Worm (Caenorhabditis elegans) whole organism, L1 larva: ENCODE measurements around the gene atgl-1.

ENCODE experiments used
- C04F5.9 ChIP-seq: sonication (generic microtip); optimal IDR thresholded peaks from 2 replicates; lab custom pipeline; 2016; ENCODE audit warnings: missing genetic modification characterization, missing compliant biosample characterization
- F16B12.6 ChIP-seq: fragments of 150-350 bp; optimal IDR thresholded peaks from 2 replicates; lab custom pipeline; 2014; ENCODE audit warnings: missing biosample characterization, missing genetic modification characterization
- aha-1 ChIP-seq: fragments of 150-350 bp; optimal IDR thresholded peaks from 2 replicates; lab custom pipeline; 2014; ENCODE audit warnings: missing biosample characterization, missing genetic modification characterization
- ama-1 ChIP-seq: fragments of 150-350 bp; optimal IDR thresholded peaks from 2 replicates; lab custom pipeline; 2014
- blmp-1 ChIP-seq: fragments of 150-350 bp; optimal IDR thresholded peaks from 2 replicates; lab custom pipeline; 2014; ENCODE audit warnings: missing biosample characterization, missing genetic modification characterization
- ceh-8 ChIP-seq: fragments of 200-800 bp; sonication (Bioruptor generic); optimal IDR thresholded peaks from 2 replicates; lab custom pipeline; 2018; ENCODE audit warnings: mild to moderate bottlenecking, missing genetic modification characterization, moderate library complexity, missing compliant biosample characterization
- ceh-88 ChIP-seq: fragments of 200-800 bp; sonication (Bioruptor generic); IDR thresholded peaks from 2 replicates; pipeline ENCODE4 v1.3.6; 2022; ENCODE audit warnings: missing genetic modification characterization, missing compliant biosample characterization
- ceh-90 ChIP-seq: sonication (generic microtip); optimal IDR thresholded peaks from 2 replicates; lab custom pipeline; 2016; ENCODE audit warnings: missing genetic modification characterization, missing compliant biosample characterization
- dsc-1 ChIP-seq: sonication (generic microtip); optimal IDR thresholded peaks from 2 replicates; lab custom pipeline; 2016; ENCODE audit warnings: mild to moderate bottlenecking, missing genetic modification characterization, missing compliant biosample characterization
- efl-1 ChIP-seq, 4 experiments: fragments of 150-350 bp; optimal IDR thresholded peaks in 3 of 4; peaks in 1 of 4; 1 replicate in 1 of 4; 2 replicates in 3 of 4; lab custom pipeline; 2014; ENCODE audit warnings: missing biosample characterization in 2 of 4, missing genetic modification characterization in 2 of 4, missing genetic modification reagents in 2 of 4
- egl-13 ChIP-seq: sonication (generic microtip); optimal IDR thresholded peaks from 2 replicates; lab custom pipeline; 2016; ENCODE audit warnings: missing genotype, missing genetic modification reagents, missing genetic modification characterization, missing compliant biosample characterization
- elt-2 ChIP-seq: sonication (generic microtip); optimal IDR thresholded peaks from 2 replicates; lab custom pipeline; 2016; ENCODE audit warnings: missing genetic modification characterization, mild to moderate bottlenecking, inconsistent platforms, missing compliant biosample characterization, missing genetic modification reagents
- elt-3 ChIP-seq, 6 experiments: fragments of 150-350 bp in 1 of 6; sonication (generic microtip); optimal IDR thresholded peaks; 2 replicates each; lab custom pipeline; 2017 to 2018; ENCODE audit warnings: missing biosample characterization in 6 of 6, missing genetic modification characterization in 6 of 6, inconsistent platforms in 1 of 6
- fkh-10 ChIP-seq: sonication (generic microtip); optimal IDR thresholded peaks from 2 replicates; lab custom pipeline; 2017; ENCODE audit warnings: missing biosample characterization, missing genetic modification reagents, missing genetic modification characterization
- hpl-2 ChIP-seq: fragments of 150-350 bp; optimal IDR thresholded peaks from 2 replicates; lab custom pipeline; 2014; ENCODE audit warnings: missing biosample characterization, missing genetic modification reagents, missing genetic modification characterization
- isw-1 ChIP-seq: fragments of 200-800 bp; sonication (Bioruptor generic); IDR thresholded peaks from 2 replicates; pipeline ENCODE4 v1.3.6; 2022; ENCODE audit warnings: missing genetic modification characterization, missing compliant biosample characterization
- lin-14 ChIP-seq: fragments of 200-800 bp; sonication (Bioruptor generic); optimal IDR thresholded peaks from 2 replicates; lab custom pipeline; 2018; ENCODE audit warnings: mild to moderate bottlenecking, missing genetic modification characterization, moderate library complexity, missing compliant biosample characterization
- lin-35 ChIP-seq, 2 experiments: fragments of 150-350 bp; optimal IDR thresholded peaks; 2 replicates each; lab custom pipeline; 2014; ENCODE audit warnings: missing biosample characterization in 2 of 2, missing genetic modification characterization in 2 of 2, missing genetic modification reagents in 2 of 2
- lir-3 ChIP-seq: sonication (generic microtip); optimal IDR thresholded peaks from 2 replicates; lab custom pipeline; 2016; ENCODE audit warnings: mild to moderate bottlenecking, missing genetic modification characterization, moderate library complexity, missing compliant biosample characterization; ENCODE audit not compliant: poor library complexity
- mab-9 ChIP-seq: fragments of 200-800 bp; sonication (Bioruptor generic); IDR thresholded peaks from 2 replicates; pipeline ENCODE4 v1.3.6; 2022; ENCODE audit warnings: missing genetic modification reagents, missing genetic modification characterization, missing compliant biosample characterization
- mdl-1 ChIP-seq, 2 experiments: fragments of 150-350 bp; optimal IDR thresholded peaks; 2 replicates each; lab custom pipeline; 2014 to 2017; ENCODE audit warnings: missing biosample characterization in 2 of 2, missing genetic modification characterization in 2 of 2, inconsistent platforms in 1 of 2
- nhr-11 ChIP-seq: fragments of 150-350 bp; optimal IDR thresholded peaks from 2 replicates; lab custom pipeline; 2014; ENCODE audit warnings: missing biosample characterization, missing genetic modification characterization
- nhr-12 ChIP-seq: sonication (generic microtip); optimal IDR thresholded peaks from 2 replicates; lab custom pipeline; 2017; ENCODE audit warnings: missing biosample characterization, missing genetic modification characterization
- nhr-19 ChIP-seq: fragments of 200-800 bp; sonication (Bioruptor generic); conservative IDR thresholded peaks from 2 replicates; pipeline ENCODE4 v1.3.6; 2022; ENCODE audit warnings: missing genetic modification characterization, missing compliant biosample characterization
- nhr-20 ChIP-seq: sonication (generic microtip); optimal IDR thresholded peaks from 2 replicates; lab custom pipeline; 2016; ENCODE audit warnings: mild to moderate bottlenecking, missing genetic modification characterization, missing compliant biosample characterization
- nhr-237 ChIP-seq: fragments of 150-350 bp; optimal IDR thresholded peaks from 2 replicates; lab custom pipeline; 2014; ENCODE audit warnings: missing biosample characterization, missing genetic modification characterization
- nhr-71 ChIP-seq: sonication (generic microtip); optimal IDR thresholded peaks from 2 replicates; lab custom pipeline; 2016; ENCODE audit warnings: mild to moderate bottlenecking, missing genetic modification characterization, moderate library complexity, missing compliant biosample characterization
- nhr-76 ChIP-seq: sonication (generic microtip); optimal IDR thresholded peaks from 2 replicates; lab custom pipeline; 2017; ENCODE audit warnings: missing biosample characterization, missing genetic modification characterization
- nhr-77 ChIP-seq: fragments of 150-350 bp; optimal IDR thresholded peaks from 2 replicates; lab custom pipeline; 2014; ENCODE audit warnings: missing biosample characterization, missing genetic modification characterization
- nhr-85 ChIP-seq: sonication (generic microtip); peaks from one replicate; lab custom pipeline; 2016; ENCODE audit warnings: missing genetic modification characterization, inconsistent platforms, missing compliant biosample characterization
- pag-3 ChIP-seq: sonication (generic microtip); optimal IDR thresholded peaks from 2 replicates; lab custom pipeline; 2017; ENCODE audit warnings: missing genetic modification characterization, mild to moderate bottlenecking, missing compliant biosample characterization, antibody characterized with exemption, borderline replicate concordance; ENCODE audit not compliant: insufficient read depth
- snpc-4 ChIP-seq: fragments of 150-350 bp; optimal IDR thresholded peaks from 2 replicates; lab custom pipeline; 2014; ENCODE audit warnings: missing biosample characterization, missing genetic modification characterization
- snu-23 ChIP-seq: sonication (generic microtip); optimal IDR thresholded peaks from 2 replicates; lab custom pipeline; 2016; ENCODE audit warnings: missing genetic modification characterization, missing compliant biosample characterization
- sptf-1 ChIP-seq: fragments of 150-350 bp; optimal IDR thresholded peaks from 2 replicates; lab custom pipeline; 2014; ENCODE audit warnings: missing biosample characterization, missing genetic modification characterization
- sup-37 ChIP-seq: fragments of 200-800 bp; sonication (Bioruptor generic); optimal IDR thresholded peaks from 2 replicates; lab custom pipeline; 2018; ENCODE audit warnings: mild to moderate bottlenecking, missing genetic modification characterization, missing compliant biosample characterization
- tbx-2 ChIP-seq: sonication (generic microtip); optimal IDR thresholded peaks from 2 replicates; lab custom pipeline; 2016; ENCODE audit warnings: missing genetic modification characterization, missing compliant biosample characterization
- tlp-1 ChIP-seq: fragments of 150-350 bp; optimal IDR thresholded peaks from 2 replicates; lab custom pipeline; 2014; ENCODE audit warnings: missing biosample characterization, missing genetic modification characterization
- unc-130 ChIP-seq: fragments of 150-350 bp; optimal IDR thresholded peaks from 2 replicates; lab custom pipeline; 2017; ENCODE audit warnings: missing biosample characterization, missing genetic modification characterization, inconsistent platforms
- xbp-1 ChIP-seq: sonication (generic microtip); optimal IDR thresholded peaks from 2 replicates; lab custom pipeline; 2016; ENCODE audit warnings: missing genetic modification characterization, missing compliant biosample characterization
- zag-1 ChIP-seq: fragments of 150-350 bp; optimal IDR thresholded peaks from 2 replicates; lab custom pipeline; 2014; ENCODE audit warnings: missing biosample characterization, missing genetic modification characterization
- zip-4 ChIP-seq: fragments of 200-800 bp; sonication (Bioruptor generic); optimal IDR thresholded peaks from 2 replicates; lab custom pipeline; 2018; ENCODE audit warnings: mild to moderate bottlenecking, missing genetic modification characterization, moderate library complexity, missing compliant biosample characterization
- ztf-11 ChIP-seq, 2 experiments: sonication (generic microtip); optimal IDR thresholded peaks; 2 replicates each; lab custom pipeline; 2016 to 2017; ENCODE audit warnings: missing genetic modification characterization in 2 of 2, missing biosample characterization in 1 of 2, missing compliant biosample characterization in 1 of 2

atgl-1 gene

DNA sequence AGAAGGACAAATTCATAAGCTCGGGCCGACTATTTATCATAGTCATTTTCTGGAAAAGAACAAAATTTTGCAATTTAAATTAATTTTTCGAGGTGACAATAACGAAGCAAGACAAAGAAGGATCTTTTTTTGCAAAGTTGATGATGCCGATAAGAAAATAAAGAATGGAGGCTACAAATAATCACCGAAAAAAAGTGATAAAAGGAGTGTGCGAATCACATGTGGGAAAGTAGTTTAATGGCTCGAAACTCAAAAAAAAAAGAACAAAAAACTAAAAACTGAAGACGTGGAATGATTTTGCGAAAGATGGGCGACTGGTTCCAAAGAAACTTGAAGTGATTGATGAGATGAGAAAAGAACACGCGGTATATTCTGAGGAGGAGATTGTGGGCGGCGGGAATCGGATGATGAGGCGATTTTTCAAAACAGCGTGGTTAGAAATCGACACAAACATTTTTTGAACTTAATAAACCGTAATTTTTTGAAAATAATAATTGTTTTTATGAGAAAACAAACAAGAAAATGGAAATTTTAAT lies at the start of gene atgl-1:
Gene atgl-1, minus strand, starts transcription at position 51 of the 536 bp plus-strand sequence.
- no peak for TF ChIP-seq hpl-2 (GFP tag; lab: Kevin White, UChicago)
- TF ChIP-seq nhr-20 (tag; lab: Kevin White, UChicago) = peak; percentile 3
- TF ChIP-seq ztf-11 (tag; optimal IDR thresholded peaks at IDR 0.05; lab: Kevin White, UChicago) = no peak
- TF ChIP-seq ama-1 (lab: Kevin White, UChicago) = no peak
- no peak for TF ChIP-seq nhr-11
- TF ChIP-seq elt-2 (tag; lab: Kevin White, UChicago) = no peak
- TF ChIP-seq sptf-1 = no peak
- peak; percentile 37 for TF ChIP-seq nhr-71 (tag; lab: Kevin White, UChicago)
- TF ChIP-seq lir-3 = no peak
- TF ChIP-seq elt-3 (tag; optimal IDR thresholded peaks at IDR 0.05; lab: Kevin White, UChicago) = peak in 1 of 6 experiments; percentile 18
- no peak for TF ChIP-seq efl-1 (optimal IDR thresholded peaks at IDR 0.05; lab: Kevin White, UChicago)
- peak in 1 of 2 experiments; percentile 51 for TF ChIP-seq efl-1 (GFP tag; optimal IDR thresholded peaks at IDR 0.05 in 1 of 2; lab: Kevin White, UChicago)
- peak; percentile 46 for TF ChIP-seq blmp-1 (tag; lab: Kevin White, UChicago)
- TF ChIP-seq nhr-85 (tag; lab: Kevin White, UChicago) = peak; percentile 84
- TF ChIP-seq snu-23 (GFP tag; lab: Kevin White, UChicago) = no peak
- no peak for TF ChIP-seq zip-4
- no peak for TF ChIP-seq nhr-77 (tag; lab: Kevin White, UChicago)
- no peak for TF ChIP-seq mdl-1 (tag; optimal IDR thresholded peaks at IDR 0.05; lab: Kevin White, UChicago)
- no peak for TF ChIP-seq ceh-88
- TF ChIP-seq dsc-1 (tag; lab: Kevin White, UChicago) = no peak
- TF ChIP-seq pag-3 (tag; lab: Kevin White, UChicago) = no peak
- no peak for TF ChIP-seq nhr-237 (tag; lab: Kevin White, UChicago)
- TF ChIP-seq xbp-1 = no peak
- TF ChIP-seq zag-1 (tag; lab: Kevin White, UChicago) = no peak
- TF ChIP-seq sup-37 (GFP tag; lab: Kevin White, UChicago) = no peak
- no peak for TF ChIP-seq C04F5.9
- peak; percentile 62 for TF ChIP-seq lin-14 (GFP tag; lab: Kevin White, UChicago)
- TF ChIP-seq, all 84 proteins: peak for 7

ce11 chrIII:6467005-6467404 lies 47.7 kb upstream of the atgl-1 start, which contains the start of gene T26A5.2:
TSS of gene T26A5.2 (plus strand) at chrIII:6467305.
- TF ChIP-seq sptf-1 = no peak
- TF ChIP-seq nhr-11 = no peak
- no peak for TF ChIP-seq nhr-12
- TF ChIP-seq C04F5.9 = no peak
- no peak for TF ChIP-seq nhr-19 (GFP tag; lab: Robert Waterston, UW)
- TF ChIP-seq nhr-76 (tag; lab: Kevin White, UChicago) = no peak
- TF ChIP-seq nhr-71 (tag; lab: Kevin White, UChicago) = no peak
- TF ChIP-seq ceh-8 = no peak
- TF ChIP-seq isw-1 (GFP tag; lab: Robert Waterston, UW) = no peak
- no peak for TF ChIP-seq tbx-2 (tag; lab: Kevin White, UChicago)
- no peak for TF ChIP-seq lin-35 (GFP tag; optimal IDR thresholded peaks at IDR 0.05; lab: Kevin White, UChicago)
- no peak for TF ChIP-seq ztf-11 (tag; optimal IDR thresholded peaks at IDR 0.05; lab: Kevin White, UChicago)
- no peak for TF ChIP-seq fkh-10 (GFP tag; lab: Kevin White, UChicago)
- TF ChIP-seq nhr-20 (tag; lab: Kevin White, UChicago) = no peak
- no peak for TF ChIP-seq snpc-4 (tag; lab: Kevin White, UChicago)
- TF ChIP-seq F16B12.6 (tag; lab: Kevin White, UChicago) = no peak
- no peak for TF ChIP-seq tlp-1 (tag; lab: Kevin White, UChicago)
- TF ChIP-seq egl-13 (tag; lab: Kevin White, UChicago) = no peak
- no peak for TF ChIP-seq ceh-90 (tag; lab: Kevin White, UChicago)
- no peak for TF ChIP-seq mdl-1 (tag; optimal IDR thresholded peaks at IDR 0.05; lab: Kevin White, UChicago)

- TF ChIP-seq mab-9 (GFP tag; lab: Robert Waterston, UW) = no peak
- TF ChIP-seq zag-1 (tag; lab: Kevin White, UChicago) = no peak
- no peak for TF ChIP-seq aha-1 (tag; lab: Kevin White, UChicago)
- TF ChIP-seq unc-130 (tag; lab: Kevin White, UChicago) = no peak
Measured at ce11 chrIII:6464913-6465312, 45.7 kb upstream of the atgl-1 start, which contains the start of gene nduf-2.2. TSS of gene nduf-2.2 (plus strand) at chrIII:6465222.
